Fruit fly (Drosophila melanogaster) S2 (cell line): ENCODE data around the gene mthl1.

Source experiments
- CG8478 ChIP-seq: fragments of >200 bp; optimal IDR thresholded peaks from 2 replicates; lab custom pipeline; 2018
- CTCF ChIP-seq, 2 experiments: fragments of >200 bp; optimal IDR thresholded peaks; 2 replicates each; lab custom pipeline; 2018

DNA sequence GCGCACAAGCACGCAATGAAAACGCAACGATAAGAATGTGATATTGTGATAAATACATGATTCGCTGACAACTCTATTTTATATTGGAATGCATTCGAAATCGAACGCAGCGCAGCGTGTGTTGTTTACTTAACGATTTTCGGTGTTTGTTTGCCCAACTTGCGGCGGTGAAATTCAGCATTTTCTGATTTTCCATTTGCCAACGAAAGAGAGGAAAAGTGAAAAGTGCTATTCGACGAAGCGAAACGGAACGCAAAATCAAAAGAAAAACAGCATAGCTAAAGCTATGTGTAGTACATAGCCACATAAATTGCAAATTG is 293 bp downstream of the mthl1 start:
- TF ChIP-seq CTCF (optimal IDR thresholded peaks at IDR 0.05; lab: Kevin White, UChicago) (no peak), CG8478 (lab: Kevin White, UChicago) (no peak)
